1 fruit fly cellular context compared by ENCODE assay signal in genomic region chr3L:21400206-21400605, dm6.
TF ChIP-seq lines count a peak whose summit lies in the region.

No protein-coding gene starts in this region.

TF ChIP-seq in whole organism, embryonic, 481 proteins besides CTCF, POLR2A, EP300 and RAD21 (continued from another document):
- no peak for TF ChIP-seq Sry-β (GFP tag; optimal IDR thresholded peaks at IDR 0.05; lab: Kevin White, UChicago)
- no peak for TF ChIP-seq Doc2 (GFP tag; IDR thresholded peaks at IDR 0.05; lab: Robert Waterston, UW)
- no peak for TF ChIP-seq Jarid2 (GFP tag; optimal IDR thresholded peaks at IDR 0.05; lab: Kevin White, UChicago)
- no peak for TF ChIP-seq Atf3 (GFP tag; optimal IDR thresholded peaks at IDR 0.05; lab: Kevin White, UChicago)
